Worm (Caenorhabditis elegans): ENCODE measurements around the gene fbxa-77.

DNA sequence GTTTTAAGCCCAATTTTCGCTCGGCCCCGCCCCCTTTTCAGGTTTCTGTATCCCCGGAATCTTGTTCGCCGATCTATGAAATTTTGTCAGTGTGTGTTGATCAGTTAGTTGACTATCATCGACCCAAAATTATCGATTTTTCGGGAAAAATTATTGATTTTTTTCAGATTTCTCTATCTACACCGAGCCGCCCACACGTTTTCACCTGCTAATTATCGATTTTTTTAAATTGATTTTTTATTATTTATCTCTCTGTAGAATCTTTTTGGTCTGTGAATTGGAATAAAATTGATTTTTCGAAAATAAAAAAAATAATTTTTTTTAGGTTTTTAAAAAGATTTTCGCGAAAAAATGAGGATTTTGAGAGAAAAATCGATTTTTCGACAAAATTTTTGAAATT is 42.2 kb upstream of the fbxa-77 start:
- TF ChIP-seq fos-1 (tag; optimal IDR thresholded peaks at IDR 0.05) (no peak), nhr-23 (tag; optimal IDR thresholded peaks at IDR 0.05) (no peak), egl-27 (tag; optimal IDR thresholded peaks at IDR 0.05) (no peak), Y55F3AM.14 (GFP tag; optimal IDR thresholded peaks at IDR 0.05) (no peak), R02D3.7 (tag; optimal IDR thresholded peaks at IDR 0.05) (no peak), F13H6.1 (tag; optimal IDR thresholded peaks at IDR 0.05) (no peak)
